Worm (Caenorhabditis elegans) whole organism, L4 larva: Measurements from ENCODE around the gene scl-26.

ENCODE experiments used
- aly-2 ChIP-seq: sonication (generic microtip); optimal IDR thresholded peaks from 2 replicates; lab custom pipeline; 2018; ENCODE audit warnings: missing biosample characterization, missing genetic modification characterization
- ceh-28 ChIP-seq: fragments of 150-350 bp; optimal IDR thresholded peaks from 2 replicates; lab custom pipeline; 2014; ENCODE audit warnings: missing biosample characterization, missing genetic modification reagents, missing genetic modification characterization
- fos-1 ChIP-seq: fragments of 150-350 bp; optimal IDR thresholded peaks from 2 replicates; lab custom pipeline; 2014; ENCODE audit warnings: missing biosample characterization, missing genetic modification characterization
- hmg-1.1 ChIP-seq: fragments of 200-800 bp; sonication (Bioruptor generic); IDR thresholded peaks from 2 replicates; pipeline ENCODE4 v1.3.6; 2022; ENCODE audit warnings: missing genetic modification reagents, missing genetic modification characterization, missing compliant biosample characterization
- lsy-2 ChIP-seq, 2 experiments: fragments of 150-350 bp in 1 of 2; sonication (generic microtip) in 1 of 2; optimal IDR thresholded peaks; 2 replicates each; lab custom pipeline; 2014 to 2017; ENCODE audit warnings: missing biosample characterization in 2 of 2, missing genetic modification characterization in 2 of 2
- mdl-1 ChIP-seq, 2 experiments: fragments of 150-350 bp in 1 of 2; sonication (generic microtip) in 1 of 2; optimal IDR thresholded peaks; 2 replicates each; lab custom pipeline; 2014 to 2017; ENCODE audit warnings: missing biosample characterization in 2 of 2, missing genetic modification characterization in 2 of 2
- nhr-102 ChIP-seq: sonication (generic microtip); optimal IDR thresholded peaks from 2 replicates; lab custom pipeline; 2016; ENCODE audit warnings: mild to moderate bottlenecking, missing genetic modification characterization, moderate library complexity, missing compliant biosample characterization
- nhr-237 ChIP-seq: sonication (generic microtip); optimal IDR thresholded peaks from 2 replicates; lab custom pipeline; 2017; ENCODE audit warnings: missing biosample characterization, missing genetic modification characterization
- nhr-25 ChIP-seq: sonication (generic microtip); optimal IDR thresholded peaks from 2 replicates; lab custom pipeline; 2017; ENCODE audit warnings: missing genetic modification characterization, mild to moderate bottlenecking, missing compliant biosample characterization, antibody characterized with exemption, moderate library complexity, borderline replicate concordance; ENCODE audit not compliant: insufficient read depth
- nhr-41 ChIP-seq: fragments of 200-800 bp; sonication (Bioruptor generic); IDR thresholded peaks from 2 replicates; pipeline ENCODE4 v1.3.6; 2022; ENCODE audit warnings: missing genetic modification reagents, missing genetic modification characterization, missing compliant biosample characterization
- nhr-77 ChIP-seq: fragments of 150-350 bp; optimal IDR thresholded peaks from 2 replicates; lab custom pipeline; 2014; ENCODE audit warnings: missing biosample characterization, missing genetic modification characterization
- snpc-4 ChIP-seq: fragments of 150-350 bp; optimal IDR thresholded peaks from 2 replicates; lab custom pipeline; 2014; ENCODE audit warnings: missing biosample characterization, missing genetic modification characterization
- unc-62 ChIP-seq, 3 experiments: fragments of 150-350 bp in 1 of 3; sonication (generic microtip); optimal IDR thresholded peaks in 2 of 3; peaks in 1 of 3; 1 replicate in 1 of 3; 2 replicates in 2 of 3; lab custom pipeline; 2014 to 2017; ENCODE audit warnings: missing biosample characterization in 3 of 3, missing genetic modification characterization in 3 of 3, missing genetic modification reagents in 3 of 3, missing genotype in 1 of 3
- zip-2 ChIP-seq: fragments of 150-350 bp; optimal IDR thresholded peaks from 2 replicates; lab custom pipeline; 2014; ENCODE audit warnings: missing biosample characterization, missing genetic modification characterization

- TF ChIP-seq hmg-1.1 (GFP tag; lab: Robert Waterston, UW) (no peak), zip-2 (tag; lab: Kevin White, UChicago) (no peak), nhr-102 (tag; lab: Kevin White, UChicago) (no peak), aly-2 (tag; lab: Kevin White, UChicago) (no peak), snpc-4 (no peak), unc-62 (GFP tag; optimal IDR thresholded peaks at IDR 0.05 in 1 of 2; lab: Kevin White, UChicago) (no peak), unc-62 (tag; optimal IDR thresholded peaks at IDR 0.05; lab: Kevin White, UChicago) (no peak), ceh-28 (tag; lab: Kevin White, UChicago) (no peak), nhr-77 (no peak), fos-1 (tag; lab: Kevin White, UChicago) (no peak), nhr-25 (tag; lab: Kevin White, UChicago) (no peak), nhr-237 (tag; lab: Kevin White, UChicago) (no peak), lsy-2 (tag; optimal IDR thresholded peaks at IDR 0.05; lab: Kevin White, UChicago) (no peak), nhr-41 (GFP tag; lab: Robert Waterston, UW) (no peak), mdl-1 (tag; optimal IDR thresholded peaks at IDR 0.05; lab: Kevin White, UChicago) (no peak)
Measured at ce11 chrV:7629504-7629903, 28.2 kb upstream of the scl-26 start, which contains the start of gene srd-30.
